Worm (Caenorhabditis elegans): ENCODE results near the gene E02A10.3.

Gene E02A10.3

ce11 chrV:12596795-12597194, 17.4 kb downstream of the E02A10.3 start (continued):
- peak in 1 of 2 experiments; percentile 61 for TF ChIP-seq ztf-11 (tag; optimal IDR thresholded peaks at IDR 0.05)
- TF ChIP-seq lin-14 (GFP tag; optimal IDR thresholded peaks at IDR 0.05), result peak; percentile 44
- TF ChIP-seq aly-2 (tag; optimal IDR thresholded peaks at IDR 0.05), result no peak
- no peak for TF ChIP-seq egl-13 (tag; optimal IDR thresholded peaks at IDR 0.05)
- peak; percentile 71 for TF ChIP-seq snu-23 (GFP tag; optimal IDR thresholded peaks at IDR 0.05)

- no peak for TF ChIP-seq ets-5 (GFP tag; IDR thresholded peaks at IDR 0.05)
- TF ChIP-seq mep-1 (tag; optimal IDR thresholded peaks at IDR 0.05), result peak; percentile 65
- TF ChIP-seq lin-14 (GFP tag; optimal IDR thresholded peaks at IDR 0.05), result peak; percentile 56
- no peak for TF ChIP-seq hlh-4 (tag; optimal IDR thresholded peaks at IDR 0.05)
- TF ChIP-seq efl-1 (optimal IDR thresholded peaks at IDR 0.05), result peak; percentile 30 to 33
- TF ChIP-seq efl-1 (GFP tag; optimal IDR thresholded peaks at IDR 0.05 in 1 of 2), result peak; percentile 51 to 94
- peak; percentile 13 for TF ChIP-seq aly-2 (tag; optimal IDR thresholded peaks at IDR 0.05)
- no peak for TF ChIP-seq alr-1 (tag; optimal IDR thresholded peaks at IDR 0.05; ENCODE audit: borderline replicate concordance)
- TF ChIP-seq C16A3.4 (tag; optimal IDR thresholded peaks at IDR 0.05), result no peak
- TF ChIP-seq snpc-4 (tag; optimal IDR thresholded peaks at IDR 0.05), result peak; percentile 24
- TF ChIP-seq unc-86 (tag; optimal IDR thresholded peaks at IDR 0.05), result no peak
- TF ChIP-seq ceh-90 (tag; optimal IDR thresholded peaks at IDR 0.05), result no peak
- TF ChIP-seq sup-37 (GFP tag; optimal IDR thresholded peaks at IDR 0.05), result no peak
- peak; percentile 4 to 51 for TF ChIP-seq lsy-2 (tag; optimal IDR thresholded peaks at IDR 0.05)
- TF ChIP-seq tlp-1 (tag; optimal IDR thresholded peaks at IDR 0.05), result no peak
- no peak for TF ChIP-seq fkh-10 (GFP tag; optimal IDR thresholded peaks at IDR 0.05)
- peak; percentile 36 for TF ChIP-seq irx-1 (tag; optimal IDR thresholded peaks at IDR 0.05)
- peak; percentile 43 for TF ChIP-seq snu-23 (GFP tag; optimal IDR thresholded peaks at IDR 0.05)
- peak in 2 of 3 experiments; percentile 43 to 45 for TF ChIP-seq dpl-1 (GFP tag; optimal IDR thresholded peaks at IDR 0.05)
- TF ChIP-seq nhr-47 (tag; optimal IDR thresholded peaks at IDR 0.05), result peak; percentile 49
- TF ChIP-seq ces-1 (GFP tag; optimal IDR thresholded peaks at IDR 0.05), result no peak
- TF ChIP-seq nhr-90 (tag; optimal IDR thresholded peaks at IDR 0.05; ENCODE audit: poor library complexity), result no peak
- TF ChIP-seq unc-62 (GFP tag; optimal IDR thresholded peaks at IDR 0.05), result no peak
- peak; percentile 84 for TF ChIP-seq F16B12.6 (tag; optimal IDR thresholded peaks at IDR 0.05)
- TF ChIP-seq ztf-11 (tag; optimal IDR thresholded peaks at IDR 0.05), result no peak
- peak; percentile 47 for TF ChIP-seq nhr-71 (tag; optimal IDR thresholded peaks at IDR 0.05)
- TF ChIP-seq lin-35 (GFP tag; optimal IDR thresholded peaks at IDR 0.05), result peak in 1 of 2 experiments; percentile 34
- peak; percentile 28 for TF ChIP-seq rnt-1 (tag; optimal IDR thresholded peaks at IDR 0.05)
- no peak for TF ChIP-seq lin-39 (tag; optimal IDR thresholded peaks at IDR 0.05)
- TF ChIP-seq swsn-7 (tag; optimal IDR thresholded peaks at IDR 0.05), result peak; percentile 15
- peak in 2 of 3 experiments; percentile 13 to 32 for TF ChIP-seq ceh-82 (tag; optimal IDR thresholded peaks at IDR 0.05)
- TF ChIP-seq xbp-1 (tag; optimal IDR thresholded peaks at IDR 0.05), result peak; percentile 13
- no peak for TF ChIP-seq unc-130 (tag; optimal IDR thresholded peaks at IDR 0.05)
- peak; percentile 0 for TF ChIP-seq tbx-2 (tag; optimal IDR thresholded peaks at IDR 0.05)
These were observed 19.7 kb downstream of the E02A10.3 start, which contains the start of the genes C14C10.10 and ril-2 for ce11 chrV:12599110-12599509. Gene C14C10.10 (minus strand): TSS chrV:12599128. Gene ril-2 (minus strand): TSS chrV:12599157.

- TF ChIP-seq skn-1 (tag; optimal IDR thresholded peaks at IDR 0.05) (peak; percentile 65), lin-35 (GFP tag; optimal IDR thresholded peaks at IDR 0.05) (peak in 1 of 2 experiments; percentile 19), dsc-1 (tag; optimal IDR thresholded peaks at IDR 0.05) (peak; percentile 51), efl-1 (optimal IDR thresholded peaks at IDR 0.05) (no peak), efl-1 (GFP tag; optimal IDR thresholded peaks at IDR 0.05 in 1 of 2) (peak in 1 of 2 experiments; percentile 62), alr-1 (tag; optimal IDR thresholded peaks at IDR 0.05; ENCODE audit: borderline replicate concordance) (no peak), snu-23 (GFP tag; optimal IDR thresholded peaks at IDR 0.05) (peak; percentile 9), lin-14 (GFP tag; optimal IDR thresholded peaks at IDR 0.05) (peak; percentile 19), lsy-2 (tag; optimal IDR thresholded peaks at IDR 0.05) (peak in 1 of 2 experiments; percentile 42), unc-62 (GFP tag; optimal IDR thresholded peaks at IDR 0.05) (no peak), nhr-47 (tag; optimal IDR thresholded peaks at IDR 0.05) (peak; percentile 10), nhr-85 (tag) (peak; percentile 37), hlh-4 (tag; optimal IDR thresholded peaks at IDR 0.05) (no peak), nhr-20 (tag; optimal IDR thresholded peaks at IDR 0.05) (peak; percentile 14), fkh-4 (tag; optimal IDR thresholded peaks at IDR 0.05; ENCODE audit: borderline replicate concordance) (no peak)
These were observed 20.3 kb downstream of the E02A10.3 start, which contains the start of gene C14C10.5 for ce11 chrV:12599510-12600242. Gene C14C10.5 (plus strand): TSS chrV:12600192.
